Worm (Caenorhabditis elegans): Measurements from ENCODE around the gene nxf-1.

DNA sequence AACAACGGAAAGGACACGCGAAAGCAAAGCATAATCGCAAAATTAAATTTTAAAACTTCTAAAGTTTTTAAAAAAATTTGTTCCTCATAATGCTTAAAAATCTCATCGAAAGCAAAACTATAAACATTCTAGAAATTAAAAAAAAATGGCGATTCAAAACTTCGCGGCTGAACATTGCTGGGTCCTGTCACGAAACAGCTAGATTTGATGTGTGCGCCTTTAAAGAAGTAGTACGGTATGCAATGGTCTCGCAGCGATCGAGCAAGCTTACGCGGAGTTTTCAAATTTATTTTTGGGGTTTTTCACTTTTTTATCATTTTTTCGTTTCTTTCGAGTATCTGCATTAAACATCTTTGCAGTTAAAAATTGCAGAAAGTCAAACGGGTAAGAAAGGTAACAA, 42.3 kb upstream of the nxf-1 start, which contains the start of gene coh-3:
- no peak for TF ChIP-seq fkh-10 (GFP tag; optimal IDR thresholded peaks at IDR 0.05)
- no peak for TF ChIP-seq ahr-1 (tag; optimal IDR thresholded peaks at IDR 0.05)

All from whole organism, late embryonic.